Fruit fly (Drosophila melanogaster): Measurements from ENCODE around the gene CG43057.

The CG43057 gene

dm6 chr2L:8196757-8197530 is 46.9 kb downstream of the CG43057 start, which contains the start of the genes CG8475 and CG8460 (continued):
- no peak for TF ChIP-seq klu (GFP tag; IDR thresholded peaks at IDR 0.05)

- no peak for TF ChIP-seq ci (GFP tag; IDR thresholded peaks at IDR 0.05)
- peak; percentile 31; the same call in 1 of the 3 replicates for TF ChIP-seq ken (GFP tag; IDR thresholded peaks at IDR 0.05)
- TF ChIP-seq sna (GFP tag; IDR thresholded peaks at IDR 0.05; ENCODE audit: partially characterized antibody) = no peak
- 0 out of 3 replicates have a peak, but pooled peaks have one; percentile 35 for TF ChIP-seq CG14860 (GFP tag; IDR thresholded peaks at IDR 0.05; ENCODE audit: partially characterized antibody)
These were observed 48.0 kb downstream of the CG43057 start for dm6 chr2L:8195722-8196323.

All from whole organism, embryonic.